Fruit fly (Drosophila melanogaster) whole organism, adult: Measurements from ENCODE around the gene Ugt37C2.

Experiments used
- CG11617 ChIP-seq: fragments of 200-800 bp; sonication (Bioruptor generic); optimal IDR thresholded peaks from 2 replicates; lab custom pipeline; 2017; ENCODE audit warnings: mild to moderate bottlenecking, missing biosample characterization, missing genetic modification reagents, missing genetic modification characterization
- CG12768 ChIP-seq: fragments of 200-800 bp; sonication (Bioruptor generic); optimal IDR thresholded peaks from 2 replicates; lab custom pipeline; 2017; ENCODE audit warnings: missing biosample characterization, missing genetic modification characterization, mild to moderate bottlenecking, moderate library complexity, missing genetic modification reagents
- CG7045 ChIP-seq: fragments of 200-800 bp; sonication (Bioruptor generic); optimal IDR thresholded peaks from 2 replicates; lab custom pipeline; 2017; ENCODE audit warnings: missing biosample characterization, mild to moderate bottlenecking, missing genetic modification characterization
- Hr96 ChIP-seq: fragments of 200-800 bp; sonication (Bioruptor generic); optimal IDR thresholded peaks from 2 replicates; lab custom pipeline; 2016; ENCODE audit warnings: missing biosample characterization, missing genetic modification characterization
- cnc ChIP-seq, 2 experiments: fragments of >200 bp; optimal IDR thresholded peaks; 2 replicates each; lab custom pipeline; 2017

dm6 chr2L:16788885-16789284 lies 5.1 kb upstream of the Ugt37C2 start:
- no peak for TF ChIP-seq CG7045
- no peak for TF ChIP-seq CG11617 (GFP tag; lab: Kevin White, UChicago)
- TF ChIP-seq CG12768 (GFP tag; lab: Kevin White, UChicago), result no peak
- TF ChIP-seq Hr96 (GFP tag; lab: Kevin White, UChicago), result no peak
- no peak for TF ChIP-seq cnc (optimal IDR thresholded peaks at IDR 0.05; lab: Kevin White, UChicago)
